Fruit fly (Drosophila melanogaster) whole organism, prepupa: ENCODE results near the gene CG43210.
A peak's percentile ranks its signal among the peaks of the same experiment; 100 is the strongest.

ENCODE experiments used
- CG10631 ChIP-seq: fragments of 200-800 bp; sonication (Bioruptor generic); optimal IDR thresholded peaks from 2 replicates; lab custom pipeline; 2016; ENCODE audit warnings: missing biosample characterization, missing genetic modification characterization
- CG11294 ChIP-seq: fragments of 200-800 bp; sonication (Bioruptor generic); IDR thresholded peaks from 2 replicates; pipeline ENCODE4 v1.3.6; 2022; ENCODE audit warnings: missing biosample characterization, missing genetic modification characterization
- CG11762 ChIP-seq: fragments of 200-800 bp; sonication (Bioruptor generic); optimal IDR thresholded peaks from 3 replicates; lab custom pipeline; 2016; ENCODE audit warnings: missing biosample characterization, missing genetic modification characterization; ENCODE audit not compliant: insufficient read depth
- CG15336 ChIP-seq: fragments of 200-800 bp; sonication (Bioruptor generic); IDR thresholded peaks from 2 replicates; pipeline ENCODE4 v1.3.6; 2022; ENCODE audit warnings: missing biosample characterization, missing genetic modification characterization
- CG1621 ChIP-seq: fragments of 200-800 bp; sonication (Bioruptor generic); optimal IDR thresholded peaks from 3 replicates; lab custom pipeline; 2018; ENCODE audit warnings: missing biosample characterization, mild to moderate bottlenecking, missing genetic modification characterization
- CG16779 ChIP-seq: fragments of 200-800 bp; sonication (Bioruptor generic); optimal IDR thresholded peaks from 3 replicates; lab custom pipeline; 2017; ENCODE audit warnings: missing biosample characterization, mild to moderate bottlenecking, missing genetic modification characterization
- CG31627 ChIP-seq: fragments of 200-800 bp; sonication (Bioruptor generic); optimal IDR thresholded peaks from 3 replicates; lab custom pipeline; 2016; ENCODE audit warnings: missing biosample characterization, missing genetic modification characterization
- CG32006 ChIP-seq: fragments of 200-800 bp; sonication (Bioruptor generic); optimal IDR thresholded peaks from 3 replicates; lab custom pipeline; 2017; ENCODE audit warnings: missing biosample characterization, mild to moderate bottlenecking, missing genetic modification characterization
- CG34406 ChIP-seq: fragments of 200-800 bp; sonication (Bioruptor generic); optimal IDR thresholded peaks from 3 replicates; lab custom pipeline; 2016; ENCODE audit warnings: missing biosample characterization, missing genetic modification characterization
- CG3919 ChIP-seq: fragments of 200-800 bp; sonication (Bioruptor generic); optimal IDR thresholded peaks from 3 replicates; lab custom pipeline; 2016; ENCODE audit warnings: missing biosample characterization, missing genetic modification characterization
- CG4318 ChIP-seq: fragments of 200-800 bp; sonication (Bioruptor generic); optimal IDR thresholded peaks from 3 replicates; lab custom pipeline; 2017; ENCODE audit warnings: missing biosample characterization, mild to moderate bottlenecking, missing genetic modification characterization
- CG6163 ChIP-seq: fragments of 200-800 bp; sonication (Bioruptor generic); IDR thresholded peaks from 3 replicates; pipeline ENCODE4 v1.3.6; 2022; ENCODE audit warnings: missing biosample characterization, missing genetic modification characterization
- CG6792 ChIP-seq: fragments of 200-800 bp; sonication (Bioruptor generic); optimal IDR thresholded peaks from 3 replicates; lab custom pipeline; 2016; ENCODE audit warnings: missing biosample characterization, missing genetic modification characterization
- CG6854 ChIP-seq: fragments of 200-800 bp; sonication (Bioruptor generic); optimal IDR thresholded peaks from 2 replicates; lab custom pipeline; 2017; ENCODE audit warnings: missing biosample characterization, mild to moderate bottlenecking, missing genetic modification characterization
- CG7368 ChIP-seq: fragments of 200-800 bp; sonication (Bioruptor generic); optimal IDR thresholded peaks from 3 replicates; lab custom pipeline; 2016; ENCODE audit warnings: missing biosample characterization, missing genetic modification characterization
- CG8319 ChIP-seq: fragments of 200-800 bp; sonication (Bioruptor generic); optimal IDR thresholded peaks from 3 replicates; lab custom pipeline; 2016; ENCODE audit warnings: missing biosample characterization, missing genetic modification characterization
- CG8632 ChIP-seq: fragments of 200-800 bp; sonication (Bioruptor generic); optimal IDR thresholded peaks from 3 replicates; lab custom pipeline; 2016; ENCODE audit warnings: missing biosample characterization, missing genetic modification characterization
- CG9139 ChIP-seq: fragments of 200-800 bp; sonication (Bioruptor generic); optimal IDR thresholded peaks from 3 replicates; lab custom pipeline; 2017; ENCODE audit warnings: missing biosample characterization, mild to moderate bottlenecking, missing genetic modification characterization
- Eip75B ChIP-seq: fragments of 200-800 bp; sonication (Bioruptor generic); optimal IDR thresholded peaks from 3 replicates; lab custom pipeline; 2016; ENCODE audit warnings: missing biosample characterization, missing genetic modification characterization
- Eip78C ChIP-seq: fragments of 200-800 bp; sonication (Bioruptor generic); peaks from one replicate; lab custom pipeline; 2016; ENCODE audit warnings: missing biosample characterization, missing genetic modification characterization
- Ets21C ChIP-seq: fragments of 200-800 bp; sonication (Bioruptor generic); optimal IDR thresholded peaks from 3 replicates; lab custom pipeline; 2016; ENCODE audit warnings: missing biosample characterization, missing genetic modification characterization
- Gug ChIP-seq: fragments of 200-800 bp; sonication (Bioruptor generic); IDR thresholded peaks from 2 replicates; pipeline ENCODE4 v1.3.6; 2022; ENCODE audit warnings: missing biosample characterization, missing genetic modification characterization
- Hr39 ChIP-seq: fragments of 200-800 bp; sonication (Bioruptor generic); optimal IDR thresholded peaks from 2 replicates; lab custom pipeline; 2016; ENCODE audit warnings: missing biosample characterization, missing genetic modification characterization
- Hr4 ChIP-seq: fragments of 200-800 bp; sonication (Bioruptor generic); optimal IDR thresholded peaks from 3 replicates; lab custom pipeline; 2016; ENCODE audit warnings: missing biosample characterization, missing genetic modification characterization
- Met ChIP-seq: fragments of 200-800 bp; sonication (Bioruptor generic); optimal IDR thresholded peaks from 3 replicates; lab custom pipeline; 2016; ENCODE audit warnings: missing biosample characterization, missing genetic modification characterization
- OdsH ChIP-seq: fragments of 200-800 bp; sonication (Bioruptor generic); optimal IDR thresholded peaks from 3 replicates; lab custom pipeline; 2016; ENCODE audit warnings: missing biosample characterization, missing genetic modification characterization
- Smox ChIP-seq: fragments of 200-800 bp; sonication (Bioruptor generic); optimal IDR thresholded peaks from 3 replicates; lab custom pipeline; 2016; ENCODE audit warnings: missing biosample characterization, missing genetic modification characterization
- Sox102F ChIP-seq: fragments of 200-800 bp; sonication (Bioruptor generic); optimal IDR thresholded peaks from 2 replicates; lab custom pipeline; 2016; ENCODE audit warnings: missing biosample characterization, mild to moderate bottlenecking, missing genetic modification characterization
- Sox14 ChIP-seq: fragments of 200-800 bp; sonication (Bioruptor generic); optimal IDR thresholded peaks from 3 replicates; lab custom pipeline; 2016; ENCODE audit warnings: missing biosample characterization, missing genetic modification characterization
- Sox15 ChIP-seq: fragments of 200-800 bp; sonication (Bioruptor generic); optimal IDR thresholded peaks from 3 replicates; lab custom pipeline; 2016; ENCODE audit warnings: missing biosample characterization, missing genetic modification characterization
- achi ChIP-seq: fragments of 200-800 bp; sonication (Bioruptor generic); optimal IDR thresholded peaks from 3 replicates; lab custom pipeline; 2016; ENCODE audit warnings: missing biosample characterization, missing genetic modification characterization
- acj6 ChIP-seq: fragments of 200-800 bp; sonication (Bioruptor generic); optimal IDR thresholded peaks from 3 replicates; lab custom pipeline; 2016; ENCODE audit warnings: missing biosample characterization, missing genetic modification characterization
- cyc ChIP-seq: fragments of 200-800 bp; sonication (Bioruptor generic); optimal IDR thresholded peaks from 3 replicates; lab custom pipeline; 2016; ENCODE audit warnings: missing biosample characterization, missing genetic modification characterization
- dac ChIP-seq: fragments of 200-800 bp; sonication (Bioruptor generic); optimal IDR thresholded peaks from 2 replicates; lab custom pipeline; 2017; ENCODE audit warnings: missing biosample characterization, mild to moderate bottlenecking, missing genetic modification characterization
- dsx ChIP-seq: fragments of 200-800 bp; optimal IDR thresholded peaks from 3 replicates; lab custom pipeline; 2019; ENCODE audit warnings: missing biosample characterization, mild to moderate bottlenecking, missing genetic modification characterization, moderate library complexity; ENCODE audit not compliant: poor library complexity, severe bottlenecking
- eg ChIP-seq: fragments of 200-800 bp; sonication (Bioruptor generic); IDR thresholded peaks from 3 replicates; pipeline ENCODE4 v1.3.6; 2022; ENCODE audit warnings: missing biosample characterization, missing genetic modification characterization
- esn ChIP-seq: fragments of 200-800 bp; sonication (Bioruptor generic); optimal IDR thresholded peaks from 2 replicates; lab custom pipeline; 2016; ENCODE audit warnings: missing biosample characterization, mild to moderate bottlenecking, missing genetic modification characterization, moderate library complexity
- fd59A ChIP-seq: fragments of 200-800 bp; sonication (Bioruptor generic); optimal IDR thresholded peaks from 2 replicates; lab custom pipeline; 2017; ENCODE audit warnings: missing biosample characterization, mild to moderate bottlenecking, missing genetic modification characterization, missing genetic modification reagents
- fd85E ChIP-seq: fragments of 200-800 bp; sonication (Bioruptor generic); optimal IDR thresholded peaks from 3 replicates; lab custom pipeline; 2016; ENCODE audit warnings: missing biosample characterization, missing genetic modification characterization
- fkh ChIP-seq: fragments of 200-800 bp; sonication (Bioruptor generic); optimal IDR thresholded peaks from 3 replicates; lab custom pipeline; 2017; ENCODE audit warnings: missing biosample characterization, mild to moderate bottlenecking, missing genetic modification characterization, moderate library complexity
- net ChIP-seq: fragments of 200-800 bp; sonication (Bioruptor generic); optimal IDR thresholded peaks from 3 replicates; lab custom pipeline; 2016; ENCODE audit warnings: missing biosample characterization, missing genetic modification characterization
- pdm3 ChIP-seq: fragments of 200-800 bp; sonication (Bioruptor generic); optimal IDR thresholded peaks from 3 replicates; lab custom pipeline; 2016; ENCODE audit warnings: missing biosample characterization, missing genetic modification characterization
- salr ChIP-seq, 2 experiments: fragments of 200-800 bp; sonication (Bioruptor generic); optimal IDR thresholded peaks; 3 replicates each; lab custom pipeline; 2016 to 2018; ENCODE audit warnings: missing biosample characterization in 2 of 2, missing genetic modification characterization in 2 of 2, mild to moderate bottlenecking in 1 of 2
- svp ChIP-seq: fragments of 200-800 bp; sonication (Bioruptor generic); peaks from one replicate; lab custom pipeline; 2016; ENCODE audit warnings: missing biosample characterization, missing genetic modification characterization
- topi ChIP-seq: fragments of 200-800 bp; sonication (Bioruptor generic); optimal IDR thresholded peaks from 3 replicates; lab custom pipeline; 2016; ENCODE audit warnings: missing biosample characterization, missing genetic modification characterization

Gene CG43210

DNA sequence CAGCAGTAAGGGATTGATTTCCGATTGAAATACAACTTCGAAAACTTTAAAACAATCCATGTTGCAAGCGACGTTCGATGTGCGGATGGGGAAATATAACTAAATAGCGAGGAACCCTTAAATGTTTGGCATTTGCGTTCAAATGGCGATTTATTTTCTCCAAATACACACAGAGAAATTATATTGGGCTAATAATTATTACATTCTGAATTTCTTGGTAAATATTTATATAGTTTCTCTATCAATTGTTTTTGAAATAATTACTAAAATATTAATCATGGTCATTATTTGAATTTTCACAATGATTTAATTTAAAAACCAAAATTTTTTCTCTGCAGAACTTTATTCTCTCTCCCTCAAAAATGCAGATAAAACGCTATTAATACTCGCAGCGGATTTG, at the start of gene CG43210, which contains the start of gene hemo:
TSS of gene CG43210 (minus strand) at position 101 of the 400 bp plus-strand sequence.
TSS of gene hemo (minus strand) at position 101 of the 400 bp plus-strand sequence.
- TF ChIP-seq Eip78C (GFP tag; lab: Kevin White, UChicago) = no peak
- TF ChIP-seq CG10631 = peak; percentile 13

DNA sequence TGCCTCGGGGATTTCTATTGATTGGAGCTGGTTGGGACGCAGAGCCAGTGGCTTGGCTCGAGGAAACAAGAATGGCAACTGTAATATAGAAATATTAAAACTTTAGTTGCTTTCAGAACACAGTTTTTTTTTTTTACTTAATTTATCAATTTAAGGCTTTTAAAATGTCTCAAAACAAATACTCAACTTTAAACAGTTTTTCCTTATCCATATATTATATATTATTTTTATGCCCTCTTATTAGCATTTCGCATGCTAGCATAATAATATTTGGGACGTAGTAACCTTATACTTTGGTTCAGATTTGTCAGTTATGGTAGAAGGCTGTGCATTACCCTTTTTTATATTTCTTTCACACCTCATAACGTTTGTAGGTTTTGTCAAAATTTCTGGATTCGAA, 33.4 kb upstream of the CG43210 start, which contains the start of gene Tssk:
TSS of gene Tssk (plus strand) at position 301 of the 400 bp plus-strand sequence.
- TF ChIP-seq esn (GFP tag; lab: Kevin White, UChicago) (no peak), eg (GFP tag; lab: Robert Waterston, UW) (no peak), Sox102F (no peak), CG6163 (GFP tag; lab: Robert Waterston, UW) (no peak), salr (GFP tag; optimal IDR thresholded peaks at IDR 0.05; lab: Kevin White, UChicago) (no peak), achi (GFP tag; lab: Kevin White, UChicago) (no peak), net (no peak), CG6854 (GFP tag; lab: Kevin White, UChicago) (no peak), dac (no peak)

dm6 chr3R:18590754-18591153, 25.8 kb upstream of the CG43210 start, which contains the start of gene qin:
TSS of gene qin (plus strand) at chr3R:18591027.
- TF ChIP-seq acj6 (GFP tag; lab: Kevin White, UChicago) = no peak

- TF ChIP-seq Hr4 (GFP tag; lab: Kevin White, UChicago) (peak; percentile 29), fkh (GFP tag; lab: Kevin White, UChicago) (peak; percentile 56), fd59A (GFP tag; lab: Kevin White, UChicago) (no peak), net (peak; percentile 53), CG6792 (GFP tag; lab: Kevin White, UChicago) (peak; percentile 15), CG34406 (GFP tag; lab: Kevin White, UChicago) (peak; percentile 23), pdm3 (GFP tag; lab: Kevin White, UChicago) (peak; percentile 26), CG15336 (peak; percentile 68), CG9139 (no peak), Met (GFP tag; lab: Kevin White, UChicago) (peak; percentile 53), CG3919 (peak; percentile 38), Gug (no peak), CG11762 (GFP tag; lab: Kevin White, UChicago) (no peak), CG6163 (GFP tag; lab: Robert Waterston, UW) (peak; percentile 42; the same call in 2 of the 3 replicates), eg (GFP tag; lab: Robert Waterston, UW) (peak; percentile 61; the same call in 2 of the 3 replicates), cyc (no peak), CG8632 (GFP tag; lab: Kevin White, UChicago) (no peak), CG1621 (tag; lab: Kevin White, UChicago) (no peak), acj6 (GFP tag; lab: Kevin White, UChicago) (peak; percentile 24), achi (GFP tag; lab: Kevin White, UChicago) (peak; percentile 37), topi (GFP tag; lab: Kevin White, UChicago) (peak; percentile 35), CG32006 (GFP tag; lab: Kevin White, UChicago) (no peak), OdsH (GFP tag; lab: Kevin White, UChicago) (no peak), fd85E (GFP tag; lab: Kevin White, UChicago) (no peak), Sox14 (GFP tag; lab: Kevin White, UChicago) (peak; percentile 24), CG31627 (peak; percentile 34), svp (no peak), CG6854 (GFP tag; lab: Kevin White, UChicago) (peak; percentile 10), Smox (peak; percentile 39), Ets21C (GFP tag; lab: Kevin White, UChicago) (peak; percentile 19), CG8319 (GFP tag; lab: Kevin White, UChicago) (no peak), CG4318 (GFP tag; lab: Kevin White, UChicago) (no peak), Eip75B (GFP tag; lab: Kevin White, UChicago) (no peak), dsx (no peak), Sox15 (peak; percentile 11), CG11294 (no peak), CG7368 (GFP tag; lab: Kevin White, UChicago) (peak; percentile 13), Hr39 (GFP tag; lab: Kevin White, UChicago) (peak; percentile 45), CG16779 (tag; lab: Kevin White, UChicago) (peak; percentile 39)
These were observed 20.4 kb upstream of the CG43210 start for dm6 chr3R:18585259-18585858.
